Fruit fly (Drosophila melanogaster) whole organism: ENCODE results near the gene vrs.

Experiments
- CG8478 ChIP-seq: fragments of >200 bp; optimal IDR thresholded peaks from 2 replicates; lab custom pipeline; 2018; ENCODE audit warnings: inconsistent platforms
- Dll ChIP-seq: fragments of >200 bp; optimal IDR thresholded peaks from 2 replicates; lab custom pipeline; 2017
- pan ChIP-seq: fragments of >200 bp; optimal IDR thresholded peaks from 2 replicates; lab custom pipeline; 2017
- psq ChIP-seq: fragments of >200 bp; optimal IDR thresholded peaks from 2 replicates; lab custom pipeline; 2017
- usp ChIP-seq: fragments of >200 bp; optimal IDR thresholded peaks from 2 replicates; lab custom pipeline; 2017; ENCODE audit warnings: missing biosample characterization, missing genetic modification characterization, mixed read lengths

dm6 chr3R:12441008-12441606, 6.3 kb upstream of the vrs start:
- TF ChIP-seq psq (lab: Kevin White, UChicago) (no peak), Dll (lab: Kevin White, UChicago) (no peak), pan (lab: Kevin White, UChicago) (no peak), usp (no peak), CG8478 (lab: Kevin White, UChicago) (no peak)
